Fruit fly (Drosophila melanogaster): ENCODE data around the gene Acsf3.

The Acsf3 gene

dm6 chrX:7338538-7338937, 9.7 kb downstream of the Acsf3 start (continued):
- TF ChIP-seq gcm (GFP tag; optimal IDR thresholded peaks at IDR 0.05) (peak; percentile 42), CG1529 (GFP tag; optimal IDR thresholded peaks at IDR 0.05) (peak; percentile 48), Xbp1 (GFP tag; optimal IDR thresholded peaks at IDR 0.05) (peak; percentile 64), ems (GFP tag; optimal IDR thresholded peaks at IDR 0.05) (peak; percentile 40), oc (tag; optimal IDR thresholded peaks at IDR 0.05) (peak; percentile 76), CG18011 (GFP tag; optimal IDR thresholded peaks at IDR 0.05) (peak; percentile 16), CG8765 (GFP tag; IDR thresholded peaks at IDR 0.05) (no peak), Oaz (GFP tag; IDR thresholded peaks at IDR 0.05) (0 out of 2 replicates have a peak, but pooled peaks have one; percentile 14), trh (GFP tag; optimal IDR thresholded peaks at IDR 0.05) (peak; percentile 25), H2.0 (GFP tag; IDR thresholded peaks at IDR 0.05) (no peak), CG33557 (GFP tag; optimal IDR thresholded peaks at IDR 0.05) (peak; percentile 39), croc (GFP tag; conservative IDR thresholded peaks at IDR 0.05) (0 out of 3 replicates have a peak, but pooled peaks have one; percentile 27), slou (GFP tag; optimal IDR thresholded peaks at IDR 0.05) (peak; percentile 41), CG30431 (GFP tag; optimal IDR thresholded peaks at IDR 0.05) (no peak), B-H2 (GFP tag; optimal IDR thresholded peaks at IDR 0.05) (peak; percentile 56), CG7786 (GFP tag; optimal IDR thresholded peaks at IDR 0.05) (no peak), schlank (tag; optimal IDR thresholded peaks at IDR 0.05) (peak; percentile 33), CG12219 (GFP tag; optimal IDR thresholded peaks at IDR 0.05) (peak; percentile 59), CG8924 (tag; optimal IDR thresholded peaks at IDR 0.05) (peak; percentile 60), bcd (GFP tag; optimal IDR thresholded peaks at IDR 0.05) (peak; percentile 34), CHES-1-like (GFP tag; optimal IDR thresholded peaks at IDR 0.05) (peak; percentile 55), CG2120 (GFP tag; optimal IDR thresholded peaks at IDR 0.05) (peak; percentile 74), CoRest (tag; optimal IDR thresholded peaks at IDR 0.05) (peak; percentile 70), wdn (GFP tag; IDR thresholded peaks at IDR 0.05) (no peak), CG12104 (GFP tag; optimal IDR thresholded peaks at IDR 0.05) (peak; percentile 36), unc-4 (GFP tag; IDR thresholded peaks at IDR 0.05; ENCODE audit: partially characterized antibody) (no peak), CG1832 (GFP tag; optimal IDR thresholded peaks at IDR 0.05) (no peak), CG17359 (tag; optimal IDR thresholded peaks at IDR 0.05) (peak; percentile 78), CG8359 (GFP tag; optimal IDR thresholded peaks at IDR 0.05; ENCODE audit: borderline replicate concordance) (peak; percentile 19), Opbp (GFP tag; IDR thresholded peaks at IDR 0.05; ENCODE audit: partially characterized antibody) (no peak), Hr39 (optimal IDR thresholded peaks at IDR 0.05) (no peak), mld (GFP tag; IDR thresholded peaks at IDR 0.05; ENCODE audit: partially characterized antibody) (no peak), h (optimal IDR thresholded peaks at IDR 0.05) (no peak), Oli (tag; optimal IDR thresholded peaks at IDR 0.05) (peak; percentile 64), Dp (GFP tag; optimal IDR thresholded peaks at IDR 0.05) (no peak), nmo (GFP tag; optimal IDR thresholded peaks at IDR 0.05) (peak; percentile 62), ci (GFP tag; IDR thresholded peaks at IDR 0.05) (peak; percentile 72), CG7839 (tag; optimal IDR thresholded peaks at IDR 0.05) (peak; percentile 77), CG10209 (GFP tag; optimal IDR thresholded peaks at IDR 0.05) (peak; percentile 61), Lim3 (GFP tag; IDR thresholded peaks at IDR 0.05) (no peak), CG17568 (GFP tag; optimal IDR thresholded peaks at IDR 0.05) (peak; percentile 64), CG15073 (GFP tag; optimal IDR thresholded peaks at IDR 0.05) (no peak), corto (GFP tag; optimal IDR thresholded peaks at IDR 0.05) (no peak), CG4820 (GFP tag; optimal IDR thresholded peaks at IDR 0.05) (peak; percentile 27), CG34422 (GFP tag; IDR thresholded peaks at IDR 0.05) (peak; percentile 50; the same call in 1 of the 3 replicates), ken (GFP tag; IDR thresholded peaks at IDR 0.05) (0 out of 3 replicates have a peak, but pooled peaks have one; percentile 25), sr (GFP tag; IDR thresholded peaks at IDR 0.05) (no peak), CTCF (GFP tag; optimal IDR thresholded peaks at IDR 0.05) (no peak), hth (optimal IDR thresholded peaks at IDR 0.05) (no peak), Sox102F (GFP tag; optimal IDR thresholded peaks at IDR 0.05) (peak; percentile 80), trem (tag; optimal IDR thresholded peaks at IDR 0.05) (peak; percentile 23), Scr (GFP tag; IDR thresholded peaks at IDR 0.05; ENCODE audit: partially characterized antibody) (no peak)
